Fruit fly (Drosophila melanogaster) whole organism, adult: ENCODE measurements around the gene CG4073.
A peak's percentile ranks its signal among the peaks of the same experiment; 100 is the strongest.

Experiments used
- CG11617 ChIP-seq: fragments of 200-800 bp; sonication (Bioruptor generic); optimal IDR thresholded peaks from 2 replicates; lab custom pipeline; 2017; ENCODE audit warnings: mild to moderate bottlenecking, missing biosample characterization, missing genetic modification reagents, missing genetic modification characterization
- CG12768 ChIP-seq: fragments of 200-800 bp; sonication (Bioruptor generic); optimal IDR thresholded peaks from 2 replicates; lab custom pipeline; 2017; ENCODE audit warnings: missing biosample characterization, missing genetic modification characterization, mild to moderate bottlenecking, moderate library complexity, missing genetic modification reagents
- CG14711 ChIP-seq: fragments of 200-800 bp; sonication (Bioruptor generic); optimal IDR thresholded peaks from 2 replicates; lab custom pipeline; 2018; ENCODE audit warnings: missing biosample characterization, mild to moderate bottlenecking, missing genetic modification characterization, moderate library complexity
- CG1620 ChIP-seq: fragments of 200-800 bp; sonication (Bioruptor generic); optimal IDR thresholded peaks from 2 replicates; lab custom pipeline; 2016; ENCODE audit warnings: missing biosample characterization, missing genetic modification characterization
- CG33017 ChIP-seq: fragments of 200-800 bp; sonication (Bioruptor generic); optimal IDR thresholded peaks from 2 replicates; lab custom pipeline; 2018; ENCODE audit warnings: missing biosample characterization, mild to moderate bottlenecking, missing genetic modification characterization, moderate library complexity
- CG5204 ChIP-seq: fragments of 200-800 bp; sonication (Bioruptor generic); optimal IDR thresholded peaks from 2 replicates; lab custom pipeline; 2016; ENCODE audit warnings: missing biosample characterization, missing genetic modification characterization
- CG7045 ChIP-seq: fragments of 200-800 bp; sonication (Bioruptor generic); optimal IDR thresholded peaks from 2 replicates; lab custom pipeline; 2017; ENCODE audit warnings: missing biosample characterization, mild to moderate bottlenecking, missing genetic modification characterization
- CG7101 ChIP-seq: fragments of 200-800 bp; sonication (Bioruptor generic); optimal IDR thresholded peaks from 2 replicates; lab custom pipeline; 2018; ENCODE audit warnings: missing biosample characterization, mild to moderate bottlenecking, missing genetic modification characterization, moderate library complexity
- Clk ChIP-seq: fragments of 200-800 bp; sonication (Bioruptor generic); optimal IDR thresholded peaks from 2 replicates; lab custom pipeline; 2017; ENCODE audit warnings: missing biosample characterization, missing genetic modification characterization
- Crg-1 ChIP-seq: fragments of 200-800 bp; sonication (Bioruptor generic); optimal IDR thresholded peaks from 2 replicates; lab custom pipeline; 2016; ENCODE audit warnings: missing biosample characterization, missing genetic modification characterization
- Hr96 ChIP-seq: fragments of 200-800 bp; sonication (Bioruptor generic); optimal IDR thresholded peaks from 2 replicates; lab custom pipeline; 2016; ENCODE audit warnings: missing biosample characterization, missing genetic modification characterization
- Mnt ChIP-seq: fragments of 200-800 bp; sonication (Bioruptor generic); optimal IDR thresholded peaks from 2 replicates; lab custom pipeline; 2016; ENCODE audit warnings: missing biosample characterization, mild to moderate bottlenecking, missing genetic modification characterization
- bab1 ChIP-seq: fragments of 200-800 bp; sonication (Bioruptor generic); optimal IDR thresholded peaks from 3 replicates; lab custom pipeline; 2019; ENCODE audit warnings: missing biosample characterization, mild to moderate bottlenecking, missing genetic modification characterization, moderate library complexity
- cic ChIP-seq: fragments of 200-800 bp; sonication (Bioruptor generic); optimal IDR thresholded peaks from 2 replicates; lab custom pipeline; 2017; ENCODE audit warnings: missing biosample characterization, mild to moderate bottlenecking, missing genetic modification characterization, moderate library complexity
- cnc ChIP-seq, 2 experiments: fragments of >200 bp; optimal IDR thresholded peaks; 2 replicates each; lab custom pipeline; 2017
- kay ChIP-seq: fragments of 200-800 bp; sonication (Bioruptor generic); peaks from one replicate; lab custom pipeline; 2016; ENCODE audit warnings: missing biosample characterization, missing genetic modification characterization, borderline replicate concordance
- ovo ChIP-seq: fragments of 200-800 bp; sonication (Bioruptor generic); optimal IDR thresholded peaks from 2 replicates; lab custom pipeline; 2016; ENCODE audit warnings: missing biosample characterization, missing genetic modification characterization
- pad ChIP-seq: fragments of 200-800 bp; sonication (Bioruptor generic); optimal IDR thresholded peaks from 3 replicates; lab custom pipeline; 2017; ENCODE audit warnings: missing biosample characterization, missing genetic modification characterization, mild to moderate bottlenecking, moderate library complexity, missing genetic modification reagents
- tj ChIP-seq: fragments of 200-800 bp; sonication (Bioruptor generic); optimal IDR thresholded peaks from 3 replicates; lab custom pipeline; 2017; ENCODE audit warnings: missing biosample characterization, mild to moderate bottlenecking, missing genetic modification characterization, moderate library complexity
- toe ChIP-seq: fragments of 200-800 bp; sonication (Bioruptor generic); optimal IDR thresholded peaks from 2 replicates; lab custom pipeline; 2016; ENCODE audit warnings: missing biosample characterization, missing genetic modification characterization

The CG4073 gene

dm6 chr3R:10678935-10679565 lies 35.5 kb upstream of the CG4073 start:
- TF ChIP-seq ovo (GFP tag; lab: Kevin White, UChicago) (no peak), pad (GFP tag; lab: Kevin White, UChicago) (no peak), Clk (GFP tag; lab: Kevin White, UChicago) (no peak), CG11617 (GFP tag; lab: Kevin White, UChicago) (peak; percentile 54), CG7101 (tag; lab: Kevin White, UChicago) (peak; percentile 77), tj (GFP tag; lab: Kevin White, UChicago) (peak; percentile 26), CG7045 (GFP tag; lab: Kevin White, UChicago) (peak; percentile 58), CG33017 (tag; lab: Kevin White, UChicago) (peak; percentile 73), CG14711 (tag; lab: Kevin White, UChicago) (peak; percentile 52), CG12768 (GFP tag; lab: Kevin White, UChicago) (peak; percentile 6), Hr96 (GFP tag; lab: Kevin White, UChicago) (peak; percentile 17), Crg-1 (GFP tag; lab: Kevin White, UChicago) (no peak), cnc (optimal IDR thresholded peaks at IDR 0.05; lab: Kevin White, UChicago) (no peak), CG1620 (peak; percentile 46), kay (GFP tag; lab: Kevin White, UChicago) (no peak), cic (peak; percentile 78), toe (GFP tag; lab: Kevin White, UChicago) (peak; percentile 48), bab1 (GFP tag; lab: Kevin White, UChicago) (peak; percentile 20), CG5204 (peak; percentile 59), Mnt (peak; percentile 13)

- TF ChIP-seq CG7101 (tag; lab: Kevin White, UChicago) (no peak), CG7045 (GFP tag; lab: Kevin White, UChicago) (no peak), CG11617 (GFP tag; lab: Kevin White, UChicago) (no peak), CG1620 (no peak), CG12768 (GFP tag; lab: Kevin White, UChicago) (peak; percentile 13), CG5204 (no peak), cic (peak; percentile 21), tj (GFP tag; lab: Kevin White, UChicago) (peak; percentile 16), Crg-1 (GFP tag; lab: Kevin White, UChicago) (no peak), ovo (GFP tag; lab: Kevin White, UChicago) (no peak), Clk (GFP tag; lab: Kevin White, UChicago) (no peak), toe (GFP tag; lab: Kevin White, UChicago) (no peak)
Observed at dm6 chr3R:10679911-10680310, 34.7 kb upstream of the CG4073 start.

- TF ChIP-seq Clk (GFP tag; lab: Kevin White, UChicago) (peak; percentile 33), Hr96 (GFP tag; lab: Kevin White, UChicago) (peak; percentile 67), CG7045 (GFP tag; lab: Kevin White, UChicago) (peak; percentile 69), bab1 (GFP tag; lab: Kevin White, UChicago) (peak; percentile 90), Mnt (peak; percentile 79), Crg-1 (GFP tag; lab: Kevin White, UChicago) (peak; percentile 2), ovo (GFP tag; lab: Kevin White, UChicago) (peak; percentile 78), CG7101 (tag; lab: Kevin White, UChicago) (peak; percentile 89), toe (GFP tag; lab: Kevin White, UChicago) (peak; percentile 50), kay (GFP tag; lab: Kevin White, UChicago) (no peak), CG14711 (tag; lab: Kevin White, UChicago) (peak; percentile 76), CG11617 (GFP tag; lab: Kevin White, UChicago) (peak; percentile 65), CG12768 (GFP tag; lab: Kevin White, UChicago) (peak; percentile 71), tj (GFP tag; lab: Kevin White, UChicago) (peak; percentile 44), CG33017 (tag; lab: Kevin White, UChicago) (peak; percentile 89), pad (GFP tag; lab: Kevin White, UChicago) (no peak), CG5204 (peak; percentile 55), cic (peak; percentile 92), cnc (optimal IDR thresholded peaks at IDR 0.05; lab: Kevin White, UChicago) (no peak), CG1620 (peak; percentile 51)
Observed at dm6 chr3R:10680825-10681681, 33.5 kb upstream of the CG4073 start, which contains the start of gene Phyhd1. TSS of gene Phyhd1 (minus strand) at chr3R:10680925.

- TF ChIP-seq pad (GFP tag; lab: Kevin White, UChicago): peak; percentile 90
- TF ChIP-seq CG7045 (GFP tag; lab: Kevin White, UChicago): no peak
Observed at dm6 chr3R:10681682-10681962, 33.0 kb upstream of the CG4073 start.

dm6 chr3R:10683226-10683625 lies 31.4 kb upstream of the CG4073 start:
- no peak for TF ChIP-seq CG7045 (GFP tag; lab: Kevin White, UChicago)
- no peak for TF ChIP-seq CG7101 (tag; lab: Kevin White, UChicago)
- no peak for TF ChIP-seq cic
- no peak for TF ChIP-seq ovo (GFP tag; lab: Kevin White, UChicago)
- TF ChIP-seq CG14711 (tag; lab: Kevin White, UChicago): no peak
- no peak for TF ChIP-seq bab1 (GFP tag; lab: Kevin White, UChicago)
- peak; percentile 29 for TF ChIP-seq tj (GFP tag; lab: Kevin White, UChicago)
